Worm (Caenorhabditis elegans) whole organism, midembryonic: ENCODE measurements around the gene nhr-158.

Experiments used
- T22C8.4 ChIP-seq: fragments of 200-800 bp; sonication (Bioruptor generic); IDR thresholded peaks from 2 replicates; pipeline ENCODE4 v1.3.6; 2022; ENCODE audit warnings: missing genetic modification characterization, missing compliant biosample characterization
- cog-1 ChIP-seq: sonication (generic microtip); optimal IDR thresholded peaks from 2 replicates; lab custom pipeline; 2016; ENCODE audit warnings: missing genetic modification characterization, missing compliant biosample characterization
- flt-1 ChIP-seq: fragments of 200-800 bp; sonication (Bioruptor generic); IDR thresholded peaks from 2 replicates; pipeline ENCODE4 v1.3.6; 2022; ENCODE audit warnings: missing genetic modification characterization, missing compliant biosample characterization
- klf-2 ChIP-seq: fragments of 200-800 bp; sonication (Bioruptor generic); conservative IDR thresholded peaks from 2 replicates; pipeline ENCODE4 v1.3.6; 2022; ENCODE audit warnings: missing genetic modification reagents, missing genetic modification characterization, missing compliant biosample characterization
- med-1 ChIP-seq: sonication (generic microtip); optimal IDR thresholded peaks from 2 replicates; lab custom pipeline; 2017; ENCODE audit warnings: missing genetic modification characterization, mild to moderate bottlenecking, missing compliant biosample characterization, antibody characterized with exemption, missing genetic modification reagents; ENCODE audit not compliant: insufficient read depth
- ref-1 ChIP-seq: fragments of 200-800 bp; sonication (Bioruptor generic); conservative IDR thresholded peaks from 2 replicates; pipeline ENCODE4 v1.3.6; 2022; ENCODE audit warnings: missing genetic modification reagents, missing genetic modification characterization, missing compliant biosample characterization
- tab-1 ChIP-seq: fragments of 200-800 bp; sonication (Bioruptor generic); IDR thresholded peaks from 2 replicates; pipeline ENCODE4 v1.3.6; 2022; ENCODE audit warnings: missing genetic modification characterization, missing compliant biosample characterization
- ztf-23 ChIP-seq: fragments of 200-800 bp; sonication (Bioruptor generic); IDR thresholded peaks from 2 replicates; pipeline ENCODE4 v1.3.6; 2022; ENCODE audit warnings: missing genetic modification reagents, missing genetic modification characterization, missing compliant biosample characterization
- ztf-29 ChIP-seq: fragments of 200-800 bp; sonication (Bioruptor generic); IDR thresholded peaks from 2 replicates; pipeline ENCODE4 v1.3.6; 2022; ENCODE audit warnings: missing genetic modification reagents, missing genetic modification characterization, missing compliant biosample characterization

nhr-158 gene

DNA sequence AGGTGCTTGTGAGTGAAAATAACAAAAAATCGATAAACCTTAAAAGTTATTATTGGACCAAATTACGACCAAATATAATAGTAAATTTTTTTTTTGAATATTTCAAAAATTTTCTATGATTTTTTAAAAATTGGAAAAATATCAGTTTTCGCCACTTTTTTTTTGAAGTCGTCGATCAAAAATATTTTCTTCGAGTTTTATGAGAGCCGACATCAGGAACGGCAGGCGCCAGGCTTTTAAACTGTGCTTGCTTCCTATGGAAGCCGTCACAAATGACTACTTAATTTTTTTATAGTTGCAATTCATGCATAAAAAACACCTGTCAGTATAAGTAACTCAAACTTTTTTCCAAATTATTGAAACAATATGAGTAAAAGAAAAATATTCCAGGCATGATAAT is 29.5 kb upstream of the nhr-158 start:
- TF ChIP-seq ztf-29 (GFP tag; lab: Robert Waterston, UW) (no peak), tab-1 (no peak), ref-1 (GFP tag; lab: Robert Waterston, UW) (no peak), klf-2 (GFP tag; lab: Robert Waterston, UW) (no peak), T22C8.4 (GFP tag; lab: Robert Waterston, UW) (no peak), flt-1 (GFP tag; lab: Robert Waterston, UW) (no peak), cog-1 (tag; lab: Kevin White, UChicago) (no peak), ztf-23 (GFP tag; lab: Robert Waterston, UW) (no peak), med-1 (no peak)

DNA sequence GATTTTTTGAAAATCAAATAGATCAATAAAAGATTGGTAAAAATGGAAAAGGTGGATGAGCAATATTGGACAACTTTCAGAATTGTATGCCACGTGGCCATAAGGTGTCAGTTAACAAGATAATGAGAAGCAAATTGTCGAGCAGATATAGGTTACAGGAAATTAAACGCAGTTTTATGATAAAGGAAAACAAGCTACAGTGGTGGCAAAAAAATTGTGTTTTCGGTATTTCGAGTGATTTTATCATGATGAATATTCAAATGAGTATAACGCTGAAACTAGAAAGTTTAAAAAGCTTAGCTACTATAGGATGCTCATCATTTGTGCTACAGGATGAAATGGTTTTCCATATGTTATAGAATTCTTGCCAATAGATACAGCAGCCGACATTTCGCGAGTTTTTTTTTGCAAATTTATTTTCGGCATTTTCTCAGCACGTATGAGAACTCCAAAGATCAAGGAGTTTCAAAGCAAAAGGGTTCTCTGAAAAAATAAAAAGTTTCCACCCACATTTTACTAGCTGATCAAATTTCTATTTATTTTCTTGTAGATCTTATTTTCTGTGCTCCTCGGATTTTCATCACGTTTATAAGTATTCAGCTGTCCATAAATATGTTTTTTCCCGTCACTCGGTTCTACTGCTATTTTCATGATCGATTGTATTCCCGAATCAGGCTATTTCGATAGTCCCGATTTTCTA is 28.7 kb upstream of the nhr-158 start, which contains the start of the genes str-229 and srh-190:
Gene str-229, minus strand, starts transcription at position 101 of the 700 bp plus-strand sequence.
Gene srh-190, plus strand, starts transcription at position 650 of the 700 bp plus-strand sequence.
- no peak for TF ChIP-seq tab-1
- no peak for TF ChIP-seq med-1
- no peak for TF ChIP-seq ref-1 (GFP tag; lab: Robert Waterston, UW)
- TF ChIP-seq klf-2 (GFP tag; lab: Robert Waterston, UW): no peak
- no peak for TF ChIP-seq cog-1 (tag; lab: Kevin White, UChicago)
- TF ChIP-seq ztf-23 (GFP tag; lab: Robert Waterston, UW): no peak
- TF ChIP-seq flt-1 (GFP tag; lab: Robert Waterston, UW): no peak
- TF ChIP-seq ztf-29 (GFP tag; lab: Robert Waterston, UW): no peak
- no peak for TF ChIP-seq T22C8.4 (GFP tag; lab: Robert Waterston, UW)

DNA sequence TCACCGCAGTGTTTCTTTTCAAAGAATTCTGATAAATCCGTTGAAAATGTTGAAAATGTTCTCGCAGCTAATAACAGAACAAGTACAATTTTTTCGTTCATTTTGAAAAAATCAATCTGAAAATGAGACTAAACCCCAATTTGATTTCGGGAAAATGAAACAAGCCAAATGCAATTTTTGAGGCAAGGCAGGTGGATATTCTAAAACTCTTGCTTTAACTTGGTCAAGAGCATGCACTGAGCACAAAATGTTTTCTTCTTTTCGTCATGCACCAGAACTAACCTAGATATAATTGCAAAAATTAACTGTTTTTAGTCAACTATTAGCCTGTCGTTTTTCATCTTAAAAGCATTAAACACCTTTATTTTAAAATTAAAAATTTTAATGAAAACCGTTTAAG is 26.1 kb upstream of the nhr-158 start, which contains the start of gene irld-22:
Gene irld-22, minus strand, starts transcription at position 101 of the 400 bp plus-strand sequence.
- TF ChIP-seq flt-1 (GFP tag; lab: Robert Waterston, UW): no peak
- no peak for TF ChIP-seq T22C8.4 (GFP tag; lab: Robert Waterston, UW)
- TF ChIP-seq med-1: no peak
- TF ChIP-seq tab-1: no peak
- TF ChIP-seq ztf-23 (GFP tag; lab: Robert Waterston, UW): no peak
- no peak for TF ChIP-seq klf-2 (GFP tag; lab: Robert Waterston, UW)
- no peak for TF ChIP-seq cog-1 (tag; lab: Kevin White, UChicago)
- TF ChIP-seq ztf-29 (GFP tag; lab: Robert Waterston, UW): no peak

DNA sequence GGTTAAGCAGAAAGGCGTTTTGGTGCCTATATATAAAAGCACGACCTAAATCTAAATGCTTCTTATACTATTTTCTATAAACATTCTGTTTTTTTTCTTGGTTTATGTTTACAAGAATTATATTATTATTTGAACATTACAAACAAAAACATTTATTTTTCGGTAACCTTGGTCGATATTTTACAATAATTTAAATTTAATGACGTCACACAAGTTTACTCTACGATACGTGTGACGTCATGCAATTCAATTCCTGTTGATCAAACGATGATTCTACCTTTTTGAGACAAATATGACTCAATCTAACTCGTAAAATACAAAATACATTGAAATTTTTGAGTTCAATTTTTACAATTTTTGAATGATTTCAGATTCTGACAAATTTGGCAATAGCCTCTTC is 22.1 kb upstream of the nhr-158 start:
- TF ChIP-seq tab-1: no peak
- no peak for TF ChIP-seq ztf-23 (GFP tag; lab: Robert Waterston, UW)
- TF ChIP-seq cog-1 (tag; lab: Kevin White, UChicago): no peak
- no peak for TF ChIP-seq med-1
- TF ChIP-seq flt-1 (GFP tag; lab: Robert Waterston, UW): no peak
- no peak for TF ChIP-seq T22C8.4 (GFP tag; lab: Robert Waterston, UW)
- TF ChIP-seq ztf-29 (GFP tag; lab: Robert Waterston, UW): no peak
- TF ChIP-seq klf-2 (GFP tag; lab: Robert Waterston, UW): no peak
- TF ChIP-seq ref-1 (GFP tag; lab: Robert Waterston, UW): no peak

DNA sequence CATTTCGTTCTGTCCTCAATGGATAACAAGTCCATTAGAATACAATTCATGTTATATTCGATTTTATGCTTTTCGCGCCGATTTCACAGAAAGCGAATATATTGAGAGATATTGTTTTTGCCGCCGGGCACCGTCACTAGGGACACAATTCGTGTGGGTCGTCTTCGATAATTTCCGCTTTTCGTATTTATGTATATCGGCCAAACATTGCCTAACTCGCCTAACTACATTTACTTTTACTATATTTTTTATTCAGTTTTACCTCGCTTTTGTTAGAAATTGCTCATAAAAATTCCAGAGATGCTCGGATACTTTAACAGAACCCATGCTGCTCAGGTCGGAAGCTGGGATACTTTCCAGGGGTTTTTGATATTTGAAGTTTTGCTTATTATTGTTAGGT is 20.7 kb upstream of the nhr-158 start, which contains the start of gene sre-9:
Gene sre-9, plus strand, starts transcription at position 301 of the 400 bp plus-strand sequence.
- TF ChIP-seq cog-1 (tag; lab: Kevin White, UChicago) (no peak), flt-1 (GFP tag; lab: Robert Waterston, UW) (no peak), med-1 (no peak), ref-1 (GFP tag; lab: Robert Waterston, UW) (no peak), T22C8.4 (GFP tag; lab: Robert Waterston, UW) (no peak), klf-2 (GFP tag; lab: Robert Waterston, UW) (no peak), tab-1 (no peak), ztf-23 (GFP tag; lab: Robert Waterston, UW) (no peak), ztf-29 (GFP tag; lab: Robert Waterston, UW) (no peak)

DNA sequence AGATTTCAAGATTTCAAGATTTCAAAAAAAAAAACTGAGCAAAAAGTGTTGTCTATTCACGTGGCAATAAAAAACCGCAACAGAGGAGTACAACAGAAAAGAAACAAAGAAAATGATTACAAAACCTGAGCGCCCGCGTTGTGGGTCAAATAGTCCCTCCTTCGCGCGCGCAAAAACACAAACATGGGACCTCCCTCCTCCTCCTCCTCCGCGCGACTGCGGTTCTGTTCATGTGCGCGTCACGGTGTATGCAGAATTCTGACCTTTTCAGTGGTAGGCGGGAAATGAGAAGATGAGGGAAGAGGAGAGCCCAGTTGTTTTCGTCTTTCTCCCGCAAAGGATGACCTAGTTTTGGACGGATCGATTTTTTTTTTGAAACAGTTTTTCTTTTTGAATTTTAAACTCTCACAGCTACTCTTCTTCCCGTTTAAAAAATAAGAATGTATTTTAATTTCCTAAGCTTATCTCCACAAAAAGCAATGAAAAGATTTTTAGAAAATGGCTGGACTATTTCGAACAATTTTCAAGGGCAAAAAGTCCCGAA is 18.5 kb upstream of the nhr-158 start, which contains the start of gene C17E7.4:
Gene C17E7.4, plus strand, starts transcription at position 494 of the 544 bp plus-strand sequence.
- TF ChIP-seq cog-1 (tag; lab: Kevin White, UChicago): no peak
- TF ChIP-seq klf-2 (GFP tag; lab: Robert Waterston, UW): no peak

DNA sequence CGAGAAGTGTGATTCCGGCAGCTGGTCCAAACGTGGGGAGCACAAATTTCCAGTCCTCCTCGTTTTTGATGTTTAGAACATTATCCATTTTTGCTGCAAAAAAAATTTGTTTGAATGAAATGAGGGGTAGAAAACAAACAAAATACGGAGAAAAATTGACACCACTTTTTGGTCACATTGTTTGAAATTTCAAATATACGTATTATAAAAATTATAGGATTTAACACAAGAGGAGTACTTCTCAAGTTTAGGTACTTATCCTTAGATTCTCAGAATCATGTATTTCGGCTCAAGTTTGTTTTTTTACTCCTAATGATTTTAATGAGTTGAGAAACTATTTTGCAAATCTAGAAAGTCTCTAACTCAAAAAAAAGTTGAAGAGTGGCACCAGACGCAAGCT is 18.0 kb upstream of the nhr-158 start, which contains the start of gene C17E7.12:
Gene C17E7.12, minus strand, starts transcription at position 101 of the 400 bp plus-strand sequence.
- TF ChIP-seq ztf-29 (GFP tag; lab: Robert Waterston, UW) (no peak), T22C8.4 (GFP tag; lab: Robert Waterston, UW) (no peak), cog-1 (tag; lab: Kevin White, UChicago) (no peak), ztf-23 (GFP tag; lab: Robert Waterston, UW) (no peak), klf-2 (GFP tag; lab: Robert Waterston, UW) (no peak), tab-1 (no peak), ref-1 (GFP tag; lab: Robert Waterston, UW) (no peak), med-1 (no peak), flt-1 (GFP tag; lab: Robert Waterston, UW) (no peak)

DNA sequence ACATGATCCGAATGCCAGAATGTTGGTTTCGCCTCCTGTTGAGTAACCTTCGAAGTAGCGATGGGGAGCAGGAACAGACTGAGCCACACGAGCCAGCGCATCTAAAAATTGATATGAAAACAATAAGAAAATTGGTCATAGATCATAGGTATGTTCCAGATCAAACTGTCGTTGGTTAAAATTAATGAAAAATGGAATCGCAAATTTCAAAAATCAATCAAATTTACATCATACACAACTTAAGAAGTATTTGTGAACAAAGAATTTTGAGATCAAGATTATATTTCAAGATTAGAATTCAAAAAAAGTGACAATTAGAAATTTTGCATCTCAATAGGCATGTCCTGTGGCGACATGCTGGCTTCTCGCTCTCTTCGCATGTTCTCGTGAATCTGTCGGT is 16.8 kb upstream of the nhr-158 start, which contains the start of gene C17E7.9:
Gene C17E7.9, minus strand, starts transcription at position 101 of the 400 bp plus-strand sequence.
- TF ChIP-seq ztf-29 (GFP tag; lab: Robert Waterston, UW): no peak
- TF ChIP-seq ref-1 (GFP tag; lab: Robert Waterston, UW): no peak
- TF ChIP-seq T22C8.4 (GFP tag; lab: Robert Waterston, UW): no peak
- no peak for TF ChIP-seq ztf-23 (GFP tag; lab: Robert Waterston, UW)
- TF ChIP-seq med-1: no peak
- TF ChIP-seq cog-1 (tag; lab: Kevin White, UChicago): no peak

DNA sequence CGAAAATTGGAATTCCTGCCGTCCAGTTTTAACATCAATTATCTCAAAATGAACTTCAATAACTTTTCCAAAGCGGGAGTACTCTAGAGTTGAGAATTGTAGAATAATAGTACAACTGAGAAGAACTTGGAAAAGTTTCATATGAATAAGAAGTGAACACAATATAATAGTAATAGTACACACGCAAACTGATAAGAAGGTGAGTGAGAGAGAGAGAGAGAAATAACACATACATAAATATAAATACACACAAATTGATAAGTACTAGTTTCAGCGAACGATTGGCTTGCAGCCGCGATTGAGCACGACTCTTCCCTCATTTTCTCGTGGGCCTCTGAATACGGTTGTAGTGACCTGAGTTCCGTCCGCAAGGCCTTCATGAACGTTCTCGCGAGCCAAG is 15.2 kb upstream of the nhr-158 start, which contains the start of gene C17E7.13:
Gene C17E7.13, minus strand, starts transcription at position 176 of the 400 bp plus-strand sequence.
- TF ChIP-seq ztf-23 (GFP tag; lab: Robert Waterston, UW) (no peak), med-1 (no peak), T22C8.4 (GFP tag; lab: Robert Waterston, UW) (no peak), klf-2 (GFP tag; lab: Robert Waterston, UW) (no peak), tab-1 (no peak), flt-1 (GFP tag; lab: Robert Waterston, UW) (no peak), ref-1 (GFP tag; lab: Robert Waterston, UW) (no peak), ztf-29 (GFP tag; lab: Robert Waterston, UW) (no peak), cog-1 (tag; lab: Kevin White, UChicago) (no peak)
